Worm (Caenorhabditis elegans): ENCODE data around the gene srxa-19.

The srxa-19 gene

ce11 chrV:10123324-10123723 is 754 bp upstream of the srxa-19 start, which contains the start of gene C08B6.6:
Gene C08B6.6 (plus strand): TSS chrV:10123624.
- TF ChIP-seq pqm-1 (tag; optimal IDR thresholded peaks at IDR 0.05) (no peak), cey-2 (tag; optimal IDR thresholded peaks at IDR 0.05; ENCODE audit: borderline replicate concordance, insufficient read depth) (no peak), mdl-1 (tag; optimal IDR thresholded peaks at IDR 0.05) (no peak), mxl-2 (GFP tag; conservative IDR thresholded peaks at IDR 0.05) (no peak), F49E8.2 (tag; optimal IDR thresholded peaks at IDR 0.05; ENCODE audit: borderline replicate concordance) (no peak), hmg-1.1 (GFP tag; IDR thresholded peaks at IDR 0.05) (no peak), zfp-2 (tag; optimal IDR thresholded peaks at IDR 0.05) (no peak), snpc-1.2 (GFP tag; IDR thresholded peaks at IDR 0.05) (no peak), ztf-11 (tag; optimal IDR thresholded peaks at IDR 0.05) (no peak), nhr-42 (GFP tag; IDR thresholded peaks at IDR 0.05) (no peak)

- TF ChIP-seq dve-1 (tag; optimal IDR thresholded peaks at IDR 0.05; ENCODE audit: insufficient read depth): no peak
- no peak for TF ChIP-seq vab-7 (GFP tag; IDR thresholded peaks at IDR 0.05)
- TF ChIP-seq saeg-2 (GFP tag; IDR thresholded peaks at IDR 0.05): no peak
- no peak for TF ChIP-seq mxl-3 (GFP tag; optimal IDR thresholded peaks at IDR 0.05)
- TF ChIP-seq hlh-30 (tag; optimal IDR thresholded peaks at IDR 0.05; ENCODE audit: insufficient read depth): no peak
- no peak for TF ChIP-seq lsy-2 (tag; optimal IDR thresholded peaks at IDR 0.05)
- no peak for TF ChIP-seq Y75B8A.6 (GFP tag; IDR thresholded peaks at IDR 0.05)
- TF ChIP-seq egl-43 (GFP tag; IDR thresholded peaks at IDR 0.05): no peak
- no peak for TF ChIP-seq nhr-48 (tag; optimal IDR thresholded peaks at IDR 0.05)
- no peak for TF ChIP-seq unc-39 (tag; optimal IDR thresholded peaks at IDR 0.05)
- no peak for TF ChIP-seq Y105C5A.15 (GFP tag; IDR thresholded peaks at IDR 0.05)
Observed at ce11 chrV:10120898-10121297, 1.7 kb downstream of the srxa-19 start, which contains the start of gene srxa-18. Gene srxa-18 (minus strand): TSS chrV:10120997.

- TF ChIP-seq vab-7 (GFP tag; IDR thresholded peaks at IDR 0.05) (no peak), pha-4 (GFP tag; IDR thresholded peaks at IDR 0.05) (no peak), pha-4 (tag; optimal IDR thresholded peaks at IDR 0.05) (no peak), ces-1 (GFP tag; optimal IDR thresholded peaks at IDR 0.05) (no peak), nhr-25 (tag; optimal IDR thresholded peaks at IDR 0.05; ENCODE audit: borderline replicate concordance, insufficient read depth) (no peak), spr-3 (GFP tag; optimal IDR thresholded peaks at IDR 0.05) (no peak), zfp-2 (tag; optimal IDR thresholded peaks at IDR 0.05) (no peak), arid-1 (GFP tag; conservative IDR thresholded peaks at IDR 0.05) (no peak), mep-1 (tag; optimal IDR thresholded peaks at IDR 0.05) (no peak), nhr-237 (tag; optimal IDR thresholded peaks at IDR 0.05) (no peak)
Observed at ce11 chrV:10117465-10117864, 5.1 kb downstream of the srxa-19 start, which contains the start of gene C08B6.5. Gene C08B6.5 (plus strand): TSS chrV:10117765.

- no peak for TF ChIP-seq F49E8.2 (tag; optimal IDR thresholded peaks at IDR 0.05; ENCODE audit: borderline replicate concordance)
- no peak for TF ChIP-seq ceh-28 (tag; optimal IDR thresholded peaks at IDR 0.05)
Observed at ce11 chrV:10114329-10114728, 8.2 kb downstream of the srxa-19 start, which contains the start of gene cht-5. Gene cht-5 (plus strand): TSS chrV:10114629.

- TF ChIP-seq unc-62 (GFP tag; optimal IDR thresholded peaks at IDR 0.05 in 1 of 2): peak in 1 of 2 experiments; percentile 18
- TF ChIP-seq unc-62 (tag; optimal IDR thresholded peaks at IDR 0.05): no peak
- no peak for TF ChIP-seq dmd-8 (GFP tag; IDR thresholded peaks at IDR 0.05)
- no peak for TF ChIP-seq lin-29 (GFP tag; IDR thresholded peaks at IDR 0.05)
- TF ChIP-seq daf-16 (GFP tag; optimal IDR thresholded peaks at IDR 0.05): no peak
- TF ChIP-seq daf-16 (tag; optimal IDR thresholded peaks at IDR 0.05): peak; percentile 8
Observed at ce11 chrV:10112187-10112586, 10.4 kb downstream of the srxa-19 start, which contains the start of gene C08B6.3. Gene C08B6.3 (minus strand): TSS chrV:10112287.
